Worm (Caenorhabditis elegans): ENCODE measurements around the gene K02E11.4.

The K02E11.4 gene

ce11 chrV:14285803-14286202, 37.9 kb upstream of the K02E11.4 start, which contains the start of gene F40G12.11:
Gene F40G12.11 (plus strand): TSS chrV:14286171.
- TF ChIP-seq nhr-28 (tag; optimal IDR thresholded peaks at IDR 0.05) (no peak), mep-1 (tag; optimal IDR thresholded peaks at IDR 0.05) (no peak), bed-3 (GFP tag; optimal IDR thresholded peaks at IDR 0.05) (no peak), hlh-1 (tag; optimal IDR thresholded peaks at IDR 0.05) (no peak), blmp-1 (tag; optimal IDR thresholded peaks at IDR 0.05) (no peak), unc-120 (tag; optimal IDR thresholded peaks at IDR 0.05; ENCODE audit: poor library complexity, severe bottlenecking) (no peak), elt-1 (tag; optimal IDR thresholded peaks at IDR 0.05; ENCODE audit: borderline replicate concordance, insufficient read depth) (no peak), unc-39 (tag; optimal IDR thresholded peaks at IDR 0.05) (no peak), pha-4 (tag; optimal IDR thresholded peaks at IDR 0.05) (no peak), ztf-11 (tag; optimal IDR thresholded peaks at IDR 0.05) (no peak), snpc-4 (tag; optimal IDR thresholded peaks at IDR 0.05) (no peak), lin-13 (tag; optimal IDR thresholded peaks at IDR 0.05) (no peak), cnd-1 (tag; optimal IDR thresholded peaks at IDR 0.05) (no peak), lin-32 (GFP tag; optimal IDR thresholded peaks at IDR 0.05) (no peak), nhr-12 (tag; optimal IDR thresholded peaks at IDR 0.05) (no peak), nhr-237 (tag; optimal IDR thresholded peaks at IDR 0.05) (no peak), sem-2 (GFP tag; optimal IDR thresholded peaks at IDR 0.05) (no peak), drap-1 (GFP tag; optimal IDR thresholded peaks at IDR 0.05) (no peak), nhr-2 (tag; optimal IDR thresholded peaks at IDR 0.05) (no peak)

ce11 chrV:14283241-14283640, 35.3 kb upstream of the K02E11.4 start, which contains the start of gene F40G12.10:
Gene F40G12.10 (plus strand): TSS chrV:14283541.
- TF ChIP-seq blmp-1 (tag; optimal IDR thresholded peaks at IDR 0.05) = no peak
- TF ChIP-seq nhr-12 (tag; optimal IDR thresholded peaks at IDR 0.05) = no peak
- TF ChIP-seq unc-62 (GFP tag; optimal IDR thresholded peaks at IDR 0.05) = no peak
- no peak for TF ChIP-seq nhr-237 (tag; optimal IDR thresholded peaks at IDR 0.05)
- no peak for TF ChIP-seq cnd-1 (tag; optimal IDR thresholded peaks at IDR 0.05)
- TF ChIP-seq ceh-83 (GFP tag; optimal IDR thresholded peaks at IDR 0.05) = no peak
- no peak for TF ChIP-seq sptf-1 (tag; optimal IDR thresholded peaks at IDR 0.05)
- no peak for TF ChIP-seq lsy-2 (tag; optimal IDR thresholded peaks at IDR 0.05)
- TF ChIP-seq mls-2 (tag; optimal IDR thresholded peaks at IDR 0.05) = no peak
- TF ChIP-seq tbx-8 (GFP tag; optimal IDR thresholded peaks at IDR 0.05) = no peak
- TF ChIP-seq ham-2 (GFP tag; optimal IDR thresholded peaks at IDR 0.05) = no peak
- TF ChIP-seq lin-32 (GFP tag; optimal IDR thresholded peaks at IDR 0.05) = no peak
- no peak for TF ChIP-seq zip-8 (tag; optimal IDR thresholded peaks at IDR 0.05)
- no peak for TF ChIP-seq nhr-28 (tag; optimal IDR thresholded peaks at IDR 0.05)
- TF ChIP-seq nhr-2 (tag; optimal IDR thresholded peaks at IDR 0.05) = no peak
- no peak for TF ChIP-seq ztf-11 (tag; optimal IDR thresholded peaks at IDR 0.05)
- no peak for TF ChIP-seq lin-13 (tag; optimal IDR thresholded peaks at IDR 0.05)
- no peak for TF ChIP-seq hlh-1 (tag; optimal IDR thresholded peaks at IDR 0.05)

ce11 chrV:14282222-14282709, 34.3 kb upstream of the K02E11.4 start, which contains the start of the genes srt-74 and F40G12.9:
Gene srt-74 (minus strand): TSS chrV:14282322.
Gene F40G12.9 (plus strand): TSS chrV:14282659.
- no peak for TF ChIP-seq ceh-39 (tag; optimal IDR thresholded peaks at IDR 0.05)
- TF ChIP-seq nhr-237 (tag; optimal IDR thresholded peaks at IDR 0.05) = no peak
- TF ChIP-seq blmp-1 (tag; optimal IDR thresholded peaks at IDR 0.05) = no peak
- TF ChIP-seq lsy-2 (tag; optimal IDR thresholded peaks at IDR 0.05) = no peak
- no peak for TF ChIP-seq unc-39 (tag; optimal IDR thresholded peaks at IDR 0.05)
- TF ChIP-seq sptf-1 (tag; optimal IDR thresholded peaks at IDR 0.05) = no peak
- no peak for TF ChIP-seq nhr-2 (tag; optimal IDR thresholded peaks at IDR 0.05)
- no peak for TF ChIP-seq zip-8 (tag; optimal IDR thresholded peaks at IDR 0.05)
- TF ChIP-seq elt-1 (tag; optimal IDR thresholded peaks at IDR 0.05; ENCODE audit: borderline replicate concordance, insufficient read depth) = no peak
- TF ChIP-seq flh-1 (GFP tag; optimal IDR thresholded peaks at IDR 0.05) = no peak
- TF ChIP-seq mab-5 (tag; optimal IDR thresholded peaks at IDR 0.05) = no peak
- TF ChIP-seq mls-2 (tag; optimal IDR thresholded peaks at IDR 0.05) = no peak

- TF ChIP-seq blmp-1 (tag; optimal IDR thresholded peaks at IDR 0.05) = no peak
- no peak for TF ChIP-seq elt-3 (tag; optimal IDR thresholded peaks at IDR 0.05)
- no peak for TF ChIP-seq unc-120 (tag; optimal IDR thresholded peaks at IDR 0.05; ENCODE audit: poor library complexity, severe bottlenecking)
- TF ChIP-seq nhr-76 (tag; optimal IDR thresholded peaks at IDR 0.05) = no peak
- TF ChIP-seq mab-5 (tag; optimal IDR thresholded peaks at IDR 0.05) = no peak
- TF ChIP-seq lin-32 (GFP tag; optimal IDR thresholded peaks at IDR 0.05) = no peak
- no peak for TF ChIP-seq lin-13 (tag; optimal IDR thresholded peaks at IDR 0.05)
- TF ChIP-seq cnd-1 (tag; optimal IDR thresholded peaks at IDR 0.05) = no peak
- TF ChIP-seq pha-4 (tag; optimal IDR thresholded peaks at IDR 0.05) = no peak
- no peak for TF ChIP-seq tbx-8 (GFP tag; optimal IDR thresholded peaks at IDR 0.05)
- no peak for TF ChIP-seq bed-3 (GFP tag; optimal IDR thresholded peaks at IDR 0.05)
- TF ChIP-seq hlh-1 (tag; optimal IDR thresholded peaks at IDR 0.05) = no peak
- TF ChIP-seq elt-1 (tag; optimal IDR thresholded peaks at IDR 0.05; ENCODE audit: borderline replicate concordance, insufficient read depth) = no peak
- TF ChIP-seq snpc-4 (tag; optimal IDR thresholded peaks at IDR 0.05) = no peak
- no peak for TF ChIP-seq ceh-43 (GFP tag; optimal IDR thresholded peaks at IDR 0.05)
- TF ChIP-seq drap-1 (GFP tag; optimal IDR thresholded peaks at IDR 0.05) = no peak
Observed at ce11 chrV:14279777-14280176, 31.9 kb upstream of the K02E11.4 start, which contains the start of gene srt-33. Gene srt-33 (minus strand): TSS chrV:14279877.

All from whole organism, mixed stage, embryonic.